Worm (Caenorhabditis elegans): Measurements from ENCODE around the gene glr-8.

ce11 chrX:6538068-6538467 lies 32.3 kb downstream of the glr-8 start:
- TF ChIP-seq snpc-1.1 (tag; optimal IDR thresholded peaks at IDR 0.05; ENCODE audit: insufficient read depth): no peak
- no peak for TF ChIP-seq nfyb-1 (GFP tag; IDR thresholded peaks at IDR 0.05)
- no peak for TF ChIP-seq ceh-100 (GFP tag; IDR thresholded peaks at IDR 0.05)
- no peak for TF ChIP-seq cebp-2 (GFP tag; IDR thresholded peaks at IDR 0.05)
- TF ChIP-seq ceh-58 (GFP tag; IDR thresholded peaks at IDR 0.05): no peak
- no peak for TF ChIP-seq akir-1 (GFP tag; optimal IDR thresholded peaks at IDR 0.05)
- TF ChIP-seq lag-1 (GFP tag; IDR thresholded peaks at IDR 0.05): no peak
